Fruit fly (Drosophila melanogaster) whole organism, embryonic: Measurements from ENCODE around the gene Nf-YC.

Source experiments
- Adf1 ChIP-seq: fragments of 200-800 bp; sonication (Bioruptor generic); IDR thresholded peaks from 2 replicates; pipeline ENCODE4 v1.3.6; 2022; ENCODE audit warnings: missing biosample characterization, missing genetic modification characterization
- B-H2 ChIP-seq: fragments of 200-800 bp; sonication (Bioruptor generic); optimal IDR thresholded peaks from 2 replicates; lab custom pipeline; 2018; ENCODE audit warnings: missing biosample characterization, mild to moderate bottlenecking, missing genetic modification characterization
- CG10209 ChIP-seq: fragments of 200-800 bp; sonication (Bioruptor generic); optimal IDR thresholded peaks from 3 replicates; lab custom pipeline; 2017; ENCODE audit warnings: missing biosample characterization, mild to moderate bottlenecking, missing genetic modification characterization, missing genetic modification reagents
- CG11085 ChIP-seq: fragments of 200-800 bp; sonication (Bioruptor generic); IDR thresholded peaks from 2 replicates; pipeline ENCODE4 v1.3.6; 2022; ENCODE audit warnings: missing biosample characterization, missing genetic modification characterization
- CG11398 ChIP-seq: fragments of 200-800 bp; sonication (Bioruptor generic); optimal IDR thresholded peaks from 2 replicates; lab custom pipeline; 2016; ENCODE audit warnings: missing biosample characterization, missing genetic modification characterization
- CG13123 ChIP-seq: fragments of 200-800 bp; sonication (Bioruptor generic); optimal IDR thresholded peaks from 2 replicates; lab custom pipeline; 2016; ENCODE audit warnings: missing biosample characterization, missing genetic modification characterization
- CG15269 ChIP-seq: fragments of 200-800 bp; sonication (Bioruptor generic); optimal IDR thresholded peaks from 2 replicates; lab custom pipeline; 2018; ENCODE audit warnings: missing biosample characterization, mild to moderate bottlenecking, missing genetic modification characterization, moderate library complexity
- CG17568 ChIP-seq: fragments of 200-800 bp; sonication (Bioruptor generic); optimal IDR thresholded peaks from 2 replicates; lab custom pipeline; 2018; ENCODE audit warnings: missing biosample characterization, mild to moderate bottlenecking, missing genetic modification characterization, moderate library complexity
- CG17612 ChIP-seq: fragments of 200-800 bp; sonication (Bioruptor generic); IDR thresholded peaks from 2 replicates; pipeline ENCODE4 v1.3.6; 2022; ENCODE audit warnings: missing biosample characterization, missing genetic modification characterization
- CG2199 ChIP-seq: fragments of 200-800 bp; sonication (Bioruptor generic); IDR thresholded peaks from 3 replicates; pipeline ENCODE4 v1.3.6; 2022; ENCODE audit warnings: missing biosample characterization, missing genetic modification characterization
- CG31388 ChIP-seq: fragments of 200-800 bp; sonication (Bioruptor generic); optimal IDR thresholded peaks from 2 replicates; lab custom pipeline; 2016; ENCODE audit warnings: missing biosample characterization, missing genetic modification characterization
- CG32532 ChIP-seq: fragments of 200-800 bp; sonication (Bioruptor generic); IDR thresholded peaks from 2 replicates; pipeline ENCODE4 v1.3.6; 2022; ENCODE audit warnings: missing biosample characterization, missing genetic modification characterization
- CG34376 ChIP-seq: fragments of 200-800 bp; sonication (Bioruptor generic); optimal IDR thresholded peaks from 2 replicates; lab custom pipeline; 2018; ENCODE audit warnings: missing biosample characterization, mild to moderate bottlenecking, missing genetic modification characterization
- CG4360 ChIP-seq: fragments of 200-800 bp; sonication (Bioruptor generic); IDR thresholded peaks from 2 replicates; pipeline ENCODE4 v1.3.6; 2022; ENCODE audit warnings: missing biosample characterization, missing genetic modification characterization
- CG4820 ChIP-seq: fragments of 200-800 bp; sonication (Bioruptor generic); optimal IDR thresholded peaks from 3 replicates; lab custom pipeline; 2016; ENCODE audit warnings: missing biosample characterization, missing genetic modification characterization
- CG5180 ChIP-seq: fragments of 200-800 bp; sonication (Bioruptor generic); optimal IDR thresholded peaks from 3 replicates; lab custom pipeline; 2017; ENCODE audit warnings: missing biosample characterization, missing genetic modification characterization, mild to moderate bottlenecking, moderate library complexity, missing genetic modification reagents
- CG9727 ChIP-seq: fragments of 200-800 bp; sonication (Bioruptor generic); optimal IDR thresholded peaks from 3 replicates; lab custom pipeline; 2017; ENCODE audit warnings: missing biosample characterization, mild to moderate bottlenecking, missing genetic modification characterization
- D19B ChIP-seq: fragments of 200-800 bp; sonication (Bioruptor generic); optimal IDR thresholded peaks from 2 replicates; lab custom pipeline; 2017; ENCODE audit warnings: missing biosample characterization, mild to moderate bottlenecking, missing genetic modification characterization
- Fer3 ChIP-seq: fragments of 200-800 bp; sonication (Bioruptor generic); optimal IDR thresholded peaks from 2 replicates; lab custom pipeline; 2018; ENCODE audit warnings: missing biosample characterization, mild to moderate bottlenecking, missing genetic modification characterization, moderate library complexity
- MESR4 ChIP-seq: fragments of 200-800 bp; sonication (Bioruptor generic); optimal IDR thresholded peaks from 2 replicates; lab custom pipeline; 2018; ENCODE audit warnings: missing biosample characterization, mild to moderate bottlenecking, missing genetic modification characterization, moderate library complexity
- MTF-1 ChIP-seq: fragments of 200-800 bp; sonication (Bioruptor generic); optimal IDR thresholded peaks from 2 replicates; lab custom pipeline; 2018; ENCODE audit warnings: missing biosample characterization, mild to moderate bottlenecking, missing genetic modification characterization, borderline replicate concordance
- Med ChIP-seq: fragments of 200-800 bp; sonication (Bioruptor generic); peaks from one replicate; lab custom pipeline; 2016; ENCODE audit warnings: missing biosample characterization, missing genetic modification characterization, mild to moderate bottlenecking, inconsistent platforms, moderate library complexity
- Meics ChIP-seq: fragments of 200-800 bp; sonication (Bioruptor generic); optimal IDR thresholded peaks from 2 replicates; lab custom pipeline; 2017; ENCODE audit warnings: missing biosample characterization, mild to moderate bottlenecking, missing genetic modification characterization
- Sry-β ChIP-seq: fragments of 200-800 bp; sonication (Bioruptor generic); optimal IDR thresholded peaks from 2 replicates; lab custom pipeline; 2018; ENCODE audit warnings: missing biosample characterization, mild to moderate bottlenecking, missing genetic modification characterization, moderate library complexity
- Stat92E ChIP-seq, 3 experiments: fragments of >200 bp in 2 of 3; fragments of 200-800 bp in 1 of 3; sonication (Bioruptor generic) in 1 of 3; optimal IDR thresholded peaks; 2 replicates each; lab custom pipeline; 2017 to 2019; ENCODE audit warnings: missing biosample characterization in 3 of 3, missing genetic modification characterization in 3 of 3, mild to moderate bottlenecking in 1 of 3, moderate library complexity in 1 of 3
- Tbp ChIP-seq: fragments of >200 bp; optimal IDR thresholded peaks from 2 replicates; lab custom pipeline; 2018; ENCODE audit warnings: missing biosample characterization, missing genetic modification characterization
- crc ChIP-seq: fragments of 200-800 bp; sonication (Bioruptor generic); optimal IDR thresholded peaks from 2 replicates; lab custom pipeline; 2016; ENCODE audit warnings: missing biosample characterization, missing genetic modification characterization
- crol ChIP-seq: fragments of 200-800 bp; sonication (Bioruptor generic); IDR thresholded peaks from 2 replicates; pipeline ENCODE4 v1.3.6; 2022; ENCODE audit warnings: missing biosample characterization, missing genetic modification characterization
- disco-r ChIP-seq: fragments of 200-800 bp; sonication (Bioruptor generic); optimal IDR thresholded peaks from 2 replicates; lab custom pipeline; 2016; ENCODE audit warnings: missing biosample characterization, missing genetic modification characterization
- dpn ChIP-seq, 2 experiments: fragments of 200-800 bp; sonication (Bioruptor generic); optimal IDR thresholded peaks; 3 replicates each; lab custom pipeline; 2016; ENCODE audit warnings: missing biosample characterization in 2 of 2, missing genetic modification characterization in 2 of 2
- emc ChIP-seq: fragments of 200-800 bp; sonication (Bioruptor generic); optimal IDR thresholded peaks from 2 replicates; lab custom pipeline; 2016; ENCODE audit warnings: missing biosample characterization, missing genetic modification characterization
- gro ChIP-seq: fragments of 200-800 bp; sonication (Bioruptor generic); optimal IDR thresholded peaks from 2 replicates; lab custom pipeline; 2016; ENCODE audit warnings: missing biosample characterization, missing genetic modification characterization
- gt ChIP-seq: fragments of 200-800 bp; sonication (Bioruptor generic); IDR thresholded peaks from 2 replicates; pipeline ENCODE4 v1.3.6; 2022; ENCODE audit warnings: missing biosample characterization, missing genetic modification characterization
- kah ChIP-seq: fragments of 200-800 bp; sonication (Bioruptor generic); optimal IDR thresholded peaks from 2 replicates; lab custom pipeline; 2018; ENCODE audit warnings: missing biosample characterization, mild to moderate bottlenecking, missing genetic modification characterization
- nmo ChIP-seq: fragments of 200-800 bp; sonication (Bioruptor generic); optimal IDR thresholded peaks from 2 replicates; lab custom pipeline; 2018; ENCODE audit warnings: missing biosample characterization, mild to moderate bottlenecking, missing genetic modification characterization, moderate library complexity
- pfk ChIP-seq: fragments of 200-800 bp; sonication (Bioruptor generic); optimal IDR thresholded peaks from 2 replicates; lab custom pipeline; 2018; ENCODE audit warnings: missing biosample characterization, mild to moderate bottlenecking, missing genetic modification characterization, moderate library complexity
- pros ChIP-seq: fragments of 200-800 bp; sonication (Bioruptor generic); optimal IDR thresholded peaks from 3 replicates; lab custom pipeline; 2019; ENCODE audit warnings: missing biosample characterization, mild to moderate bottlenecking, missing genetic modification characterization, moderate library complexity
- pzg ChIP-seq: fragments of 200-800 bp; sonication (Bioruptor generic); optimal IDR thresholded peaks from 3 replicates; lab custom pipeline; 2018; ENCODE audit warnings: missing biosample characterization, mild to moderate bottlenecking, missing genetic modification characterization, moderate library complexity
- row ChIP-seq: fragments of 200-800 bp; sonication (Bioruptor generic); IDR thresholded peaks from 3 replicates; pipeline ENCODE4 v1.3.6; 2022; ENCODE audit warnings: missing biosample characterization, missing genetic modification characterization
- sima ChIP-seq: fragments of 200-800 bp; sonication (Bioruptor generic); optimal IDR thresholded peaks from 2 replicates; lab custom pipeline; 2016; ENCODE audit warnings: missing biosample characterization, missing genetic modification characterization
- stc ChIP-seq: fragments of 200-800 bp; sonication (Bioruptor generic); IDR thresholded peaks from 2 replicates; pipeline ENCODE4 v1.3.6; 2022; ENCODE audit warnings: missing biosample characterization, missing genetic modification characterization
- sug ChIP-seq: fragments of 200-800 bp; optimal IDR thresholded peaks from 2 replicates; lab custom pipeline; 2019; ENCODE audit warnings: missing biosample characterization, mild to moderate bottlenecking, missing genetic modification characterization, moderate library complexity
- tap ChIP-seq: fragments of 200-800 bp; optimal IDR thresholded peaks from 3 replicates; lab custom pipeline; 2019; ENCODE audit warnings: missing biosample characterization, mild to moderate bottlenecking, missing genetic modification characterization, moderate library complexity
- unc-4 ChIP-seq: fragments of 200-800 bp; sonication (Bioruptor generic); IDR thresholded peaks from 2 replicates; pipeline ENCODE4 v1.3.6; 2022; ENCODE audit warnings: missing biosample characterization, missing genetic modification characterization; ENCODE audit not compliant: partially characterized antibody
- wek ChIP-seq: fragments of 200-800 bp; sonication (Bioruptor generic); optimal IDR thresholded peaks from 3 replicates; lab custom pipeline; 2018; ENCODE audit warnings: missing biosample characterization, mild to moderate bottlenecking, missing genetic modification characterization, moderate library complexity
- z ChIP-seq: fragments of 200-800 bp; sonication (Bioruptor generic); IDR thresholded peaks from 3 replicates; pipeline ENCODE4 v1.3.6; 2022; ENCODE audit warnings: missing biosample characterization, missing genetic modification characterization

Gene Nf-YC

DNA sequence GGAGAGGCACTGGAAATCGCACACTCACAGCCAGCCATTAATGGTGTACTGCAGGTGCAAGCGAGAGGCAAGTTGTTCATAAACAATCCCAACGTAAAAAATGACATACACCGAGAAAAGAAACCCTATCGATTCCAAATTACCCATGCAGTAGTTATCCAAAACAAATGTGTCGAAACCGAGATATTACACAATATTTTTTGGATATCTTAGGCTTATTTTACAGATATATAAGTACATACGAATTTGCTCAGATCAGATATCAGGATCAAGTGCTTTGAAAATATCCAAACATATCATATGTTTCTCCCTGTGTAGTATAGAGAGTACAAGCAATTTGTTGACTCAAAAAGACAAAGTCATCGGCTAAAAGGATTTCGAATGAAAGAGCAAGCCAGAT, 43.3 kb downstream of the Nf-YC start (continued):
- TF ChIP-seq CG4820 (GFP tag; lab: Kevin White, UChicago) (no peak), CG11398 (GFP tag; lab: Kevin White, UChicago) (no peak), crol (GFP tag; lab: Robert Waterston, UW) (0 out of 2 replicates have a peak, but pooled peaks have one; percentile 3), nmo (GFP tag; lab: Kevin White, UChicago) (peak; percentile 4)
- TF ChIP-seq, all 482 proteins: peak for 33

DNA sequence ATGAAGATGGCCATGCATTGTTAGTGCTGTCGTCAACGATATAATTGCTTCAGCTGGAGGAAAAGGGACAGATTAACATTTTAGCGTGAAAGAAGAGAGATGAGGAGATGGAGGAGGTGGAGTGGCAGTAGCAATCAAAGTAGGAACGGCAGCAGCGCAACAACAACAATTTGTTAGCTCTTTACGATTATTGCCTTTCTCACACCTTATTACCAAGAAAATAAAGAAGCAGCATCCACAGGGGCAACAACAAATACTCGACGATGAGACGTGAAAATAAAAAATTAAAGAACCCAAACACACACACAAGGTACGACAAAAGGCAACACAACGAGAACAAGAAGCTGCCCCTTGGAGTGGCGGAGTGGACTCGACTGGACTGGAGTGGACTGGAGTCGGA, 43.8 kb downstream of the Nf-YC start:
- TF ChIP-seq z (GFP tag; lab: Robert Waterston, UW) (peak; percentile 18; the same call in 1 of the 3 replicates), pros (GFP tag; lab: Kevin White, UChicago) (peak; percentile 10), CG4360 (GFP tag; lab: Robert Waterston, UW) (peak; percentile 73), CG9727 (GFP tag; lab: Kevin White, UChicago) (no peak), CG11085 (GFP tag; lab: Robert Waterston, UW) (no peak), Stat92E (GFP tag; optimal IDR thresholded peaks at IDR 0.05; lab: Kevin White, UChicago) (peak in 1 of 3 experiments; percentile 67)
- TF ChIP-seq, all 482 proteins: peak for 4

DNA sequence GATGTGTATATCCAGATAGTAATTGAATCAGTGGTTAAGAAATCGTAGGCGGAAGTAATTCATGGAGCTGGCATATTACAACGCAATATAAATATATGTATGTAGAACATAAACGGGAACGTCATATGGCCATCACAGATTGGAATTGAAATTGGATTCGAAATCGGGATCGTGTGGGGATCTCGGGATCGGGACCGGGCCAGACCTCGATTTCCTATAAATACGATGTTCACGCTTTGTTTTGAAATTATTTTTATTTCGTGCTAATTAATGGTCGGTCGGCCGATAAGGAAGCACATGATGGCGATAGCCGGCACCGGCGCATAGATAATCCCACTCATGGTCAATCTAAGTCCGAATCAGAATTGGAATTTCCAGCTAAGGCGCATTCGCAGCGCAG, 44.4 kb downstream of the Nf-YC start:
- TF ChIP-seq B-H2: no peak
- TF ChIP-seq sug (tag; lab: Kevin White, UChicago): peak; percentile 6
- no peak for TF ChIP-seq emc (GFP tag; lab: Kevin White, UChicago)
- no peak for TF ChIP-seq pzg
- no peak for TF ChIP-seq D19B
- TF ChIP-seq CG17568: no peak
- peak; percentile 47 for TF ChIP-seq CG34376 (GFP tag; lab: Kevin White, UChicago)
- no peak for TF ChIP-seq Adf1 (GFP tag; lab: Robert Waterston, UW)

DNA sequence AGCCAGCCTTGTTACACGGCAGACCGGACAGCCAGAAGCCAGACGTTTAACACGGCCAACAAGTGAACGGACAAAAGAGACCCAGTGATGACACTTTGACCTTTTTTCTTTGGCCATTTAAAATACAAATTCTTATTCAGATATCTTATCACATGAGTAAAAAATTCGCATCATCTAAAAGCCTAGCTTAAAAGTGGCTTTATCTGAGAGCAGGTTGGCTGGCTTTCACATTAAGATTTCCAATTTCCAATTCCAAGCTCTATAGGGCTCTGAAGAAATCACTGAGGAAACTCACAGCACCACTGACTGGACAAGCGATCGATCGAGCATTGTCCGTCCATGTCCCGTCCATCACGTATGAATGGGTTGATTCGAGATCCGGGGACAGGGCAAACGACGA, 45.1 kb downstream of the Nf-YC start:
- TF ChIP-seq row (GFP tag; lab: Robert Waterston, UW) (peak; percentile 62), Med (GFP tag; lab: Kevin White, UChicago) (peak; percentile 43), kah (no peak), MTF-1 (GFP tag; lab: Kevin White, UChicago) (no peak), pros (GFP tag; lab: Kevin White, UChicago) (no peak), emc (GFP tag; lab: Kevin White, UChicago) (no peak), CG15269 (peak; percentile 46), tap (no peak), CG5180 (GFP tag; lab: Kevin White, UChicago) (peak; percentile 89), MESR4 (no peak), Fer3 (tag; lab: Kevin White, UChicago) (no peak), CG17612 (GFP tag; lab: Robert Waterston, UW) (no peak), Sry-β (peak; percentile 81), stc (GFP tag; lab: Robert Waterston, UW) (no peak)

DNA sequence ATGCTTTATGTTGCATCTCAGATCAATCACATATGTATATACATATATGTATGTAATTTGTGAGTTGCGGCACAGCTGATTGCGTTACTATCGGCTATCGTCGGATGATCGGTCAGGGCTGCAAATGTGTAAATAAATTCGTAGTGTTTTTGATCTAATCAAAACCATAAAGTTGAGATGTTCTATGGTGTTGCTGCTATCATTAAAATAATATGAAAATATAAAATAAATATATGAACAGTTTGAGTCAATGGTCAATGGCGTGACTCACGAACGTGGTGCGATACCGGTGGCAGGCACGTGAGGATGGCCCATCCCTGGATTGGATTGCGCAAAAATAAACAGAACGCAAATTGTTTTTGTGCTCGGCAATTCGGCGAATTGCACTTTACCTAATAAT, 49.8 kb downstream of the Nf-YC start, which contains the start of gene Coq7:
Gene Coq7, plus strand, starts transcription at position 302 of the 400 bp plus-strand sequence.
- peak; percentile 43 for TF ChIP-seq CG31388
- TF ChIP-seq pfk (GFP tag; lab: Kevin White, UChicago): no peak
- peak; percentile 79 for TF ChIP-seq gt (GFP tag; lab: Robert Waterston, UW)
- TF ChIP-seq CG32532 (GFP tag; lab: Robert Waterston, UW): peak; percentile 92
- peak; percentile 81 for TF ChIP-seq Meics
- TF ChIP-seq disco-r (GFP tag; lab: Kevin White, UChicago): no peak
- peak; percentile 98 for TF ChIP-seq unc-4 (GFP tag; lab: Robert Waterston, UW)
- TF ChIP-seq dpn (GFP tag; optimal IDR thresholded peaks at IDR 0.05; lab: Kevin White, UChicago): peak; percentile 43 to 93
- TF ChIP-seq CG10209 (GFP tag; lab: Kevin White, UChicago): no peak
- peak; percentile 87 for TF ChIP-seq CG2199
- no peak for TF ChIP-seq gro (GFP tag; lab: Kevin White, UChicago)
- no peak for TF ChIP-seq Tbp (GFP tag; lab: Kevin White, UChicago)
- TF ChIP-seq sima (GFP tag; lab: Kevin White, UChicago): no peak
- TF ChIP-seq wek (GFP tag; lab: Kevin White, UChicago): peak; percentile 44
- TF ChIP-seq CG13123: peak; percentile 85
- TF ChIP-seq crc (GFP tag; lab: Kevin White, UChicago): no peak
